Fruit fly (Drosophila melanogaster) whole organism, embryonic: ENCODE measurements around the gene Ugt316A1.

ENCODE experiments used
- C15 ChIP-seq: fragments of 200-800 bp; sonication (Bioruptor generic); IDR thresholded peaks from 3 replicates; pipeline ENCODE4 v1.3.6; 2022; ENCODE audit warnings: missing biosample characterization, missing genetic modification characterization
- CG10462 ChIP-seq: fragments of 200-800 bp; sonication (Bioruptor generic); optimal IDR thresholded peaks from 2 replicates; lab custom pipeline; 2016; ENCODE audit warnings: missing biosample characterization, missing genetic modification characterization
- CG11093 ChIP-seq: fragments of 200-800 bp; sonication (Bioruptor generic); IDR thresholded peaks from 3 replicates; pipeline ENCODE4 v1.3.6; 2022; ENCODE audit warnings: missing biosample characterization, missing genetic modification characterization
- CG11695 ChIP-seq: fragments of 200-800 bp; sonication (Bioruptor generic); IDR thresholded peaks from 3 replicates; pipeline ENCODE4 v1.3.6; 2022; ENCODE audit warnings: missing biosample characterization, missing genetic modification characterization
- CG12104 ChIP-seq: fragments of 200-800 bp; sonication (Bioruptor generic); optimal IDR thresholded peaks from 3 replicates; lab custom pipeline; 2016; ENCODE audit warnings: missing biosample characterization, missing genetic modification characterization
- CG12744 ChIP-seq: fragments of 200-800 bp; sonication (Bioruptor generic); optimal IDR thresholded peaks from 2 replicates; lab custom pipeline; 2016; ENCODE audit warnings: missing biosample characterization, missing genetic modification characterization
- CG14014 ChIP-seq: fragments of 200-800 bp; sonication (Bioruptor generic); IDR thresholded peaks from 2 replicates; pipeline ENCODE4 v1.3.6; 2022; ENCODE audit warnings: missing biosample characterization, missing genetic modification characterization
- CG15073 ChIP-seq: fragments of 200-800 bp; sonication (Bioruptor generic); optimal IDR thresholded peaks from 2 replicates; lab custom pipeline; 2016; ENCODE audit warnings: missing biosample characterization, missing genetic modification characterization
- CG15696 ChIP-seq: fragments of 200-800 bp; sonication (Bioruptor generic); optimal IDR thresholded peaks from 2 replicates; lab custom pipeline; 2019; ENCODE audit warnings: missing biosample characterization, mild to moderate bottlenecking, missing genetic modification characterization, moderate library complexity
- CG1603 ChIP-seq: fragments of 200-800 bp; sonication (Bioruptor generic); optimal IDR thresholded peaks from 2 replicates; lab custom pipeline; 2019; ENCODE audit warnings: missing biosample characterization, mild to moderate bottlenecking, missing genetic modification characterization, moderate library complexity
- CG1647 ChIP-seq: fragments of 200-800 bp; sonication (Bioruptor generic); optimal IDR thresholded peaks from 3 replicates; lab custom pipeline; 2016; ENCODE audit warnings: missing biosample characterization, missing genetic modification characterization
- CG17568 ChIP-seq: fragments of 200-800 bp; sonication (Bioruptor generic); optimal IDR thresholded peaks from 2 replicates; lab custom pipeline; 2018; ENCODE audit warnings: missing biosample characterization, mild to moderate bottlenecking, missing genetic modification characterization, moderate library complexity
- CG2875 ChIP-seq: fragments of 200-800 bp; sonication (Bioruptor generic); optimal IDR thresholded peaks from 2 replicates; lab custom pipeline; 2017; ENCODE audit warnings: missing biosample characterization, mild to moderate bottlenecking, missing genetic modification characterization, missing genetic modification reagents
- CG31388 ChIP-seq: fragments of 200-800 bp; sonication (Bioruptor generic); optimal IDR thresholded peaks from 2 replicates; lab custom pipeline; 2016; ENCODE audit warnings: missing biosample characterization, missing genetic modification characterization
- CG31441 ChIP-seq: fragments of 200-800 bp; sonication (Bioruptor generic); IDR thresholded peaks from 2 replicates; pipeline ENCODE4 v1.3.6; 2022; ENCODE audit warnings: missing biosample characterization, missing genetic modification characterization
- CG34224 ChIP-seq: fragments of 200-800 bp; sonication (Bioruptor generic); IDR thresholded peaks from 3 replicates; pipeline ENCODE4 v1.3.6; 2022; ENCODE audit warnings: missing biosample characterization, missing genetic modification characterization; ENCODE audit not compliant: partially characterized antibody
- CG6791 ChIP-seq: fragments of 200-800 bp; sonication (Bioruptor generic); IDR thresholded peaks from 3 replicates; pipeline ENCODE4 v1.3.6; 2022; ENCODE audit warnings: missing biosample characterization, missing genetic modification characterization; ENCODE audit not compliant: partially characterized antibody
- CG7357 ChIP-seq: fragments of 200-800 bp; sonication (Bioruptor generic); IDR thresholded peaks from 3 replicates; pipeline ENCODE4 v1.3.6; 2022; ENCODE audit warnings: missing biosample characterization, missing genetic modification characterization
- CG8290 ChIP-seq, 3 experiments: fragments of 200-800 bp; sonication (Bioruptor generic); optimal IDR thresholded peaks; 2 replicates each; lab custom pipeline; 2016 to 2019; ENCODE audit warnings: missing biosample characterization in 3 of 3, missing genetic modification characterization in 3 of 3, mild to moderate bottlenecking in 2 of 3, moderate library complexity in 1 of 3
- CG9932 ChIP-seq: fragments of 200-800 bp; sonication (Bioruptor generic); IDR thresholded peaks from 2 replicates; pipeline ENCODE4 v1.3.6; 2022; ENCODE audit warnings: missing biosample characterization, missing genetic modification characterization
- Camta ChIP-seq: fragments of 200-800 bp; sonication (Bioruptor generic); optimal IDR thresholded peaks from 2 replicates; lab custom pipeline; 2016; ENCODE audit warnings: missing biosample characterization, missing genetic modification characterization
- Dip2 ChIP-seq: fragments of 200-800 bp; sonication (Bioruptor generic); IDR thresholded peaks from 2 replicates; pipeline ENCODE4 v1.3.6; 2022; ENCODE audit warnings: missing biosample characterization, missing genetic modification characterization
- ERR ChIP-seq: fragments of 200-800 bp; sonication (Bioruptor generic); optimal IDR thresholded peaks from 2 replicates; lab custom pipeline; 2016; ENCODE audit warnings: missing biosample characterization, missing genetic modification characterization
- HHEX ChIP-seq: fragments of 200-800 bp; sonication (Bioruptor generic); optimal IDR thresholded peaks from 3 replicates; lab custom pipeline; 2017; ENCODE audit warnings: missing biosample characterization, mild to moderate bottlenecking, missing genetic modification characterization, missing genetic modification reagents
- Hand ChIP-seq: fragments of 200-800 bp; sonication (Bioruptor generic); optimal IDR thresholded peaks from 2 replicates; lab custom pipeline; 2017; ENCODE audit warnings: mild to moderate bottlenecking, missing biosample characterization, missing genetic modification reagents, missing genetic modification characterization
- Hmx ChIP-seq: fragments of 200-800 bp; sonication (Bioruptor generic); optimal IDR thresholded peaks from 2 replicates; lab custom pipeline; 2016; ENCODE audit warnings: missing biosample characterization, missing genetic modification characterization
- Hsf ChIP-seq: fragments of 200-800 bp; sonication (Bioruptor generic); optimal IDR thresholded peaks from 3 replicates; lab custom pipeline; 2016; ENCODE audit warnings: missing biosample characterization, missing genetic modification characterization
- Kr ChIP-seq: fragments of 200-800 bp; sonication (Bioruptor generic); optimal IDR thresholded peaks from 2 replicates; lab custom pipeline; 2017; ENCODE audit warnings: missing biosample characterization, mild to moderate bottlenecking, missing genetic modification characterization
- MBD-R2 ChIP-seq: fragments of 200-800 bp; sonication (Bioruptor generic); IDR thresholded peaks from 2 replicates; pipeline ENCODE4 v1.3.6; 2022; ENCODE audit warnings: missing biosample characterization, missing genetic modification characterization
- NK7.1 ChIP-seq: fragments of 200-800 bp; sonication (Bioruptor generic); optimal IDR thresholded peaks from 3 replicates; lab custom pipeline; 2016; ENCODE audit warnings: missing biosample characterization, missing genetic modification characterization
- Sox102F ChIP-seq: fragments of 200-800 bp; sonication (Bioruptor generic); optimal IDR thresholded peaks from 2 replicates; lab custom pipeline; 2018; ENCODE audit warnings: missing biosample characterization, mild to moderate bottlenecking, missing genetic modification characterization, moderate library complexity
- Spps ChIP-seq: fragments of 200-800 bp; sonication (Bioruptor generic); optimal IDR thresholded peaks from 2 replicates; lab custom pipeline; 2018; ENCODE audit warnings: missing biosample characterization, mild to moderate bottlenecking, missing genetic modification characterization
- YL-1 ChIP-seq: fragments of 200-800 bp; sonication (Bioruptor generic); optimal IDR thresholded peaks from 3 replicates; lab custom pipeline; 2017; ENCODE audit warnings: missing biosample characterization, mild to moderate bottlenecking, missing genetic modification characterization
- bbx ChIP-seq: fragments of 200-800 bp; sonication (Bioruptor generic); IDR thresholded peaks from 2 replicates; pipeline ENCODE4 v1.3.6; 2022; ENCODE audit warnings: missing biosample characterization, missing genetic modification characterization; ENCODE audit not compliant: partially characterized antibody
- chinmo ChIP-seq: fragments of 200-800 bp; sonication (Bioruptor generic); IDR thresholded peaks from 4 replicates; pipeline ENCODE4 v1.3.6; 2022; ENCODE audit warnings: missing biosample characterization, missing genetic modification characterization; ENCODE audit not compliant: partially characterized antibody
- crp ChIP-seq, 2 experiments: fragments of 200-800 bp; sonication (Bioruptor generic); optimal IDR thresholded peaks; 2 replicates in 1 of 2; 3 replicates in 1 of 2; lab custom pipeline; 2017; ENCODE audit warnings: missing biosample characterization in 2 of 2, missing genetic modification characterization in 2 of 2, mild to moderate bottlenecking in 1 of 2, moderate library complexity in 1 of 2
- dpn ChIP-seq, 2 experiments: fragments of 200-800 bp; sonication (Bioruptor generic); optimal IDR thresholded peaks; 3 replicates each; lab custom pipeline; 2016; ENCODE audit warnings: missing biosample characterization in 2 of 2, missing genetic modification characterization in 2 of 2
- gcm ChIP-seq: fragments of 200-800 bp; sonication (Bioruptor generic); optimal IDR thresholded peaks from 2 replicates; lab custom pipeline; 2019; ENCODE audit warnings: missing biosample characterization, mild to moderate bottlenecking, missing genetic modification characterization, moderate library complexity
- gem ChIP-seq: fragments of 200-800 bp; sonication (Bioruptor generic); optimal IDR thresholded peaks from 2 replicates; lab custom pipeline; 2019; ENCODE audit warnings: missing biosample characterization, mild to moderate bottlenecking, missing genetic modification characterization, moderate library complexity
- jumu ChIP-seq: fragments of 200-800 bp; sonication (Bioruptor generic); optimal IDR thresholded peaks from 3 replicates; lab custom pipeline; 2016; ENCODE audit warnings: missing biosample characterization, missing genetic modification characterization
- lbe ChIP-seq: fragments of 200-800 bp; sonication (Bioruptor generic); optimal IDR thresholded peaks from 2 replicates; lab custom pipeline; 2016; ENCODE audit warnings: missing biosample characterization, mild to moderate bottlenecking, missing genetic modification characterization
- mirr ChIP-seq: fragments of 200-800 bp; sonication (Bioruptor generic); optimal IDR thresholded peaks from 3 replicates; lab custom pipeline; 2018; ENCODE audit warnings: missing biosample characterization, mild to moderate bottlenecking, missing genetic modification characterization
- slp2 ChIP-seq: fragments of 200-800 bp; sonication (Bioruptor generic); optimal IDR thresholded peaks from 2 replicates; lab custom pipeline; 2016; ENCODE audit warnings: missing biosample characterization, missing genetic modification characterization
- sna ChIP-seq: fragments of 200-800 bp; sonication (Bioruptor generic); IDR thresholded peaks from 2 replicates; pipeline ENCODE4 v1.3.6; 2022; ENCODE audit warnings: missing biosample characterization, missing genetic modification characterization; ENCODE audit not compliant: partially characterized antibody
- sr ChIP-seq: fragments of 200-800 bp; sonication (Bioruptor generic); IDR thresholded peaks from 3 replicates; pipeline ENCODE4 v1.3.6; 2022; ENCODE audit warnings: missing biosample characterization, missing genetic modification characterization
- twi ChIP-seq: fragments of 200-800 bp; optimal IDR thresholded peaks from 2 replicates; lab custom pipeline; 2019; ENCODE audit warnings: missing biosample characterization, mild to moderate bottlenecking, missing genetic modification characterization, moderate library complexity
- unc-4 ChIP-seq: fragments of 200-800 bp; sonication (Bioruptor generic); IDR thresholded peaks from 2 replicates; pipeline ENCODE4 v1.3.6; 2022; ENCODE audit warnings: missing biosample characterization, missing genetic modification characterization; ENCODE audit not compliant: partially characterized antibody

Ugt316A1 gene

DNA sequence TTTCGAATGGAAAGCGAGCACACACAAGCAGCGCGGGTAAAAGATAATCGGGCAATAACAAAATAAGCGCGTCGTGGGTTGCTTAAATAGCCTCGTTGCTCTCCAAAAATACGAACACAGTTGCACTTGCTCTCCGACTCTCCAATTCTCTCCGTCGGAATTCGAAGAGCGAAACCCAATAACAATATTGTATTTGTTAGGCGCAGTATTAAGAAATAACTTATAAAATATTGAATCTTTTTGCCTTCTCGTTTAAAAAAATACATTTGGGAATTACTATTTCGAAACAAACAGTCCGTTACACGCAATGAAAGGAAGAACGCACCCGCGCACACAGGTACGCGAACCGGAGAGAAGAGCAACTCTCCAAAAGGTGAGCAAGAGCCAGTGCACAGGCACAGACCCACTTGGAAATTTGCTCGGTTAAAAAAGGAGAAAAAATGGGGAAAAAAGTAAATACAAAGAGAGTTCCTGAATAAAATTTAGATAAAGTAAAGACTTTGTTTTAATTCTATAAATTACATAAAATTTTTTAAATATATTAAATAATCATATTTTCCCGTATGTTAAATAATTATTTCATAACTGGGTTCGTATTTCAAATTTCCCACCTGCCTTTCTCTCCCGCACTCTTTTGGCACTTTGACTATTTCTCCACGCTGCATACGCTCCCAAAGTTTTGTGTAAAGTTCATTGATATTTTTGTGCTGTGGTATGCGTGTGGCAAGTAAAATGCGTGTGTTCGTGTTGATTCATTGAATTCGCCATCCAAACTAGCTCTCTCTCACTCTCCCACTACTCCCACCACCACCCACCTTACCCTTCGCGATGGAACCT lies 24.0 kb upstream of the Ugt316A1 start, which contains the start of gene Mkp3 (continued):
- peak; percentile 82; the same call in 2 of the 4 replicates for TF ChIP-seq chinmo (GFP tag; lab: Robert Waterston, UW)
- peak; percentile 70 for TF ChIP-seq twi (tag; lab: Kevin White, UChicago)
- TF ChIP-seq CG1603 (tag; lab: Kevin White, UChicago) = no peak
- TF ChIP-seq CG12744 (GFP tag; lab: Kevin White, UChicago) = no peak
- TF ChIP-seq CG2875 (GFP tag; lab: Kevin White, UChicago) = peak; percentile 58
- no peak for TF ChIP-seq Dip2 (GFP tag; lab: Robert Waterston, UW)
- TF ChIP-seq CG15696 = peak; percentile 67
- peak; percentile 95 for TF ChIP-seq gem (tag; lab: Kevin White, UChicago)
- TF ChIP-seq CG11695 (GFP tag; lab: Robert Waterston, UW) = peak; percentile 96
- peak; percentile 78 for TF ChIP-seq CG12104 (GFP tag; lab: Kevin White, UChicago)
- no peak for TF ChIP-seq CG31388 (GFP tag; lab: Kevin White, UChicago)
- peak; percentile 95 for TF ChIP-seq CG31441 (GFP tag; lab: Robert Waterston, UW)
- peak; percentile 90 for TF ChIP-seq gcm
- peak; percentile 87 for TF ChIP-seq Sox102F
- TF ChIP-seq Spps = peak; percentile 48
- TF ChIP-seq CG10462 (GFP tag; lab: Kevin White, UChicago) = peak; percentile 58
- peak; percentile 62 for TF ChIP-seq MBD-R2 (GFP tag; lab: Robert Waterston, UW)
- TF ChIP-seq CG8290 (GFP tag; optimal IDR thresholded peaks at IDR 0.05; lab: Kevin White, UChicago) = no peak
- peak in 1 of 2 experiments; percentile 59 for TF ChIP-seq CG8290 (tag; optimal IDR thresholded peaks at IDR 0.05; lab: Kevin White, UChicago)
- TF ChIP-seq Hsf (GFP tag; lab: Kevin White, UChicago) = peak; percentile 34
- peak; percentile 19 to 82 for TF ChIP-seq dpn (GFP tag; optimal IDR thresholded peaks at IDR 0.05; lab: Kevin White, UChicago)
- TF ChIP-seq CG1647 (GFP tag; lab: Kevin White, UChicago) = no peak
- peak; percentile 83 for TF ChIP-seq CG11093 (GFP tag; lab: Robert Waterston, UW)
- no peak for TF ChIP-seq sna (GFP tag; lab: Robert Waterston, UW)
- TF ChIP-seq sr (GFP tag; lab: Robert Waterston, UW) = peak; percentile 31; the same call in 1 of the 3 replicates
- TF ChIP-seq lbe (GFP tag; lab: Kevin White, UChicago) = peak; percentile 63
- TF ChIP-seq CG7357 = peak; percentile 79
- TF ChIP-seq CG17568 (GFP tag; lab: Kevin White, UChicago) = peak; percentile 85
- TF ChIP-seq CG9932 (GFP tag; lab: Robert Waterston, UW) = peak; percentile 89
- peak; percentile 79; the same call in 2 of the 3 replicates for TF ChIP-seq C15 (GFP tag; lab: Robert Waterston, UW)
- peak in 1 of 2 experiments; percentile 37 for TF ChIP-seq crp (GFP tag; optimal IDR thresholded peaks at IDR 0.05; lab: Kevin White, UChicago)
- no peak for TF ChIP-seq ERR (GFP tag; lab: Kevin White, UChicago)
- TF ChIP-seq CG14014 (GFP tag; lab: Robert Waterston, UW) = peak; percentile 91
- 0 out of 2 replicates have a peak, but pooled peaks have one; percentile 52 for TF ChIP-seq bbx (GFP tag; lab: Robert Waterston, UW)
- TF ChIP-seq Camta (GFP tag; lab: Kevin White, UChicago) = no peak
- TF ChIP-seq NK7.1 = no peak
- TF ChIP-seq Hand (GFP tag; lab: Kevin White, UChicago) = peak; percentile 95
- TF ChIP-seq Kr (GFP tag; lab: Kevin White, UChicago) = no peak
- no peak for TF ChIP-seq Hmx
- no peak for TF ChIP-seq CG34224 (GFP tag; lab: Robert Waterston, UW)
- peak; percentile 59 for TF ChIP-seq YL-1 (GFP tag; lab: Kevin White, UChicago)
- TF ChIP-seq HHEX (GFP tag; lab: Kevin White, UChicago) = peak; percentile 92
- TF ChIP-seq CG6791 (GFP tag; lab: Robert Waterston, UW) = no peak
- TF ChIP-seq CG15073 (GFP tag; lab: Kevin White, UChicago) = no peak
- no peak for TF ChIP-seq slp2 (GFP tag; lab: Kevin White, UChicago)
- peak; percentile 13 for TF ChIP-seq mirr (GFP tag; lab: Kevin White, UChicago)
- no peak for TF ChIP-seq jumu (GFP tag; lab: Kevin White, UChicago)
- TF ChIP-seq unc-4 (GFP tag; lab: Robert Waterston, UW) = 0 out of 2 replicates have a peak, but pooled peaks have one; percentile 3
